Fruit fly (Drosophila melanogaster): Measurements from ENCODE around the gene ear.

Gene ear

dm6 chr3R:15316326-15316725 is 4.2 kb upstream of the ear start, which contains the start of gene CG14866:
TSS of gene CG14866 (plus strand) at chr3R:15316471.
- TF ChIP-seq Dll (GFP tag; IDR thresholded peaks at IDR 0.05; ENCODE audit: partially characterized antibody) (no peak), Atf-2 (GFP tag; optimal IDR thresholded peaks at IDR 0.05) (no peak), dmrt11E (tag; optimal IDR thresholded peaks at IDR 0.05) (no peak), CG3726 (GFP tag; IDR thresholded peaks at IDR 0.05) (no peak), phol (tag; optimal IDR thresholded peaks at IDR 0.05) (no peak), H2.0 (GFP tag; IDR thresholded peaks at IDR 0.05) (no peak), Deaf1 (tag; optimal IDR thresholded peaks at IDR 0.05) (no peak), Sry-β (GFP tag; optimal IDR thresholded peaks at IDR 0.05) (no peak), vvl (GFP tag; IDR thresholded peaks at IDR 0.05) (0 out of 2 replicates have a peak, but pooled peaks have one; percentile 13), CG8359 (GFP tag; optimal IDR thresholded peaks at IDR 0.05; ENCODE audit: borderline replicate concordance) (peak; percentile 95), CG6813 (GFP tag; optimal IDR thresholded peaks at IDR 0.05) (no peak), Scr (GFP tag; IDR thresholded peaks at IDR 0.05; ENCODE audit: partially characterized antibody) (no peak), CG34422 (GFP tag; IDR thresholded peaks at IDR 0.05) (peak; percentile 29; the same call in 1 of the 3 replicates), Taf1 (GFP tag; IDR thresholded peaks at IDR 0.05) (no peak), ewg (GFP tag; optimal IDR thresholded peaks at IDR 0.05) (no peak), Asciz (GFP tag; optimal IDR thresholded peaks at IDR 0.05) (no peak), crc (GFP tag; optimal IDR thresholded peaks at IDR 0.05) (no peak), CG11093 (GFP tag; IDR thresholded peaks at IDR 0.05) (no peak), al (GFP tag; IDR thresholded peaks at IDR 0.05) (no peak), Nf-YA (GFP tag; IDR thresholded peaks at IDR 0.05) (0 out of 2 replicates have a peak, but pooled peaks have one; percentile 7), CG32772 (GFP tag; IDR thresholded peaks at IDR 0.05) (no peak), CG4360 (GFP tag; IDR thresholded peaks at IDR 0.05) (0 out of 2 replicates have a peak, but pooled peaks have one; percentile 25), CG12299 (tag; optimal IDR thresholded peaks at IDR 0.05) (no peak), zfh1 (GFP tag; IDR thresholded peaks at IDR 0.05) (no peak), cg (GFP tag; optimal IDR thresholded peaks at IDR 0.05) (no peak), MBD-R2 (GFP tag; IDR thresholded peaks at IDR 0.05) (peak; percentile 12; the same call in 1 of the 2 replicates), CG10267 (tag; optimal IDR thresholded peaks at IDR 0.05) (no peak), CG3281 (GFP tag; optimal IDR thresholded peaks at IDR 0.05) (no peak), CG10543 (GFP tag; optimal IDR thresholded peaks at IDR 0.05) (peak; percentile 14), CG32532 (GFP tag; IDR thresholded peaks at IDR 0.05) (0 out of 2 replicates have a peak, but pooled peaks have one; percentile 12), HLH4C (GFP tag; IDR thresholded peaks at IDR 0.05; ENCODE audit: partially characterized antibody) (0 out of 3 replicates have a peak, but pooled peaks have one; percentile 29), D19A (tag; optimal IDR thresholded peaks at IDR 0.05) (no peak), psq (GFP tag; optimal IDR thresholded peaks at IDR 0.05) (no peak), Blimp-1 (GFP tag; optimal IDR thresholded peaks at IDR 0.05) (peak; percentile 85), CG16779 (GFP tag; IDR thresholded peaks at IDR 0.05) (no peak), Pdp1 (GFP tag; optimal IDR thresholded peaks at IDR 0.05) (peak in 1 of 2 experiments; percentile 15), Hmx (GFP tag; optimal IDR thresholded peaks at IDR 0.05) (no peak), Bgb (GFP tag; IDR thresholded peaks at IDR 0.05; ENCODE audit: partially characterized antibody) (no peak), dysf (GFP tag; IDR thresholded peaks at IDR 0.05) (no peak), HLH3B (GFP tag; IDR thresholded peaks at IDR 0.05) (peak; percentile 8; the same call in 1 of the 2 replicates), exex (tag; optimal IDR thresholded peaks at IDR 0.05) (no peak), btn (GFP tag; optimal IDR thresholded peaks at IDR 0.05) (no peak), Drgx (GFP tag; IDR thresholded peaks at IDR 0.05) (0 out of 2 replicates have a peak, but pooled peaks have one; percentile 2), br (optimal IDR thresholded peaks at IDR 0.05) (no peak), ci (GFP tag; IDR thresholded peaks at IDR 0.05) (0 out of 3 replicates have a peak, but pooled peaks have one; percentile 15), BEAF-32 (GFP tag; optimal IDR thresholded peaks at IDR 0.05) (no peak), stc (GFP tag; IDR thresholded peaks at IDR 0.05) (0 out of 2 replicates have a peak, but pooled peaks have one; percentile 6), CG18599 (GFP tag; optimal IDR thresholded peaks at IDR 0.05) (no peak), Dip3 (GFP tag; optimal IDR thresholded peaks at IDR 0.05) (no peak), crol (GFP tag; IDR thresholded peaks at IDR 0.05) (peak; percentile 41; the same call in 1 of the 2 replicates)
